Worm (Caenorhabditis elegans) whole organism, L1 larva: ENCODE measurements around the gene C08E8.5.

Source experiments
- ama-1 ChIP-seq: fragments of 150-350 bp; optimal IDR thresholded peaks from 2 replicates; lab custom pipeline; 2014
- egl-27 ChIP-seq, 2 experiments: fragments of 150-350 bp in 1 of 2; sonication (generic microtip); optimal IDR thresholded peaks; 3 replicates each; lab custom pipeline; 2017 to 2018; ENCODE audit warnings: missing biosample characterization in 2 of 2, missing genetic modification characterization in 2 of 2, missing genetic modification reagents in 2 of 2
- fos-1 ChIP-seq: fragments of 150-350 bp; optimal IDR thresholded peaks from 2 replicates; lab custom pipeline; 2014; ENCODE audit warnings: missing biosample characterization, missing genetic modification characterization
- jun-1 ChIP-seq: fragments of 150-350 bp; optimal IDR thresholded peaks from 2 replicates; lab custom pipeline; 2014; ENCODE audit warnings: missing biosample characterization, missing genetic modification reagents, missing genetic modification characterization
- lin-13 ChIP-seq: fragments of 150-350 bp; optimal IDR thresholded peaks from 2 replicates; lab custom pipeline; 2014; ENCODE audit warnings: missing biosample characterization, missing genetic modification reagents, missing genetic modification characterization
- lir-3 ChIP-seq: sonication (generic microtip); optimal IDR thresholded peaks from 2 replicates; lab custom pipeline; 2016; ENCODE audit warnings: mild to moderate bottlenecking, missing genetic modification characterization, moderate library complexity, missing compliant biosample characterization; ENCODE audit not compliant: poor library complexity
- mdl-1 ChIP-seq, 2 experiments: fragments of 150-350 bp; optimal IDR thresholded peaks; 2 replicates each; lab custom pipeline; 2014 to 2017; ENCODE audit warnings: missing biosample characterization in 2 of 2, missing genetic modification characterization in 2 of 2, inconsistent platforms in 1 of 2
- nhr-28 ChIP-seq: fragments of 150-350 bp; optimal IDR thresholded peaks from 2 replicates; lab custom pipeline; 2014; ENCODE audit warnings: missing biosample characterization, missing genetic modification characterization

DNA sequence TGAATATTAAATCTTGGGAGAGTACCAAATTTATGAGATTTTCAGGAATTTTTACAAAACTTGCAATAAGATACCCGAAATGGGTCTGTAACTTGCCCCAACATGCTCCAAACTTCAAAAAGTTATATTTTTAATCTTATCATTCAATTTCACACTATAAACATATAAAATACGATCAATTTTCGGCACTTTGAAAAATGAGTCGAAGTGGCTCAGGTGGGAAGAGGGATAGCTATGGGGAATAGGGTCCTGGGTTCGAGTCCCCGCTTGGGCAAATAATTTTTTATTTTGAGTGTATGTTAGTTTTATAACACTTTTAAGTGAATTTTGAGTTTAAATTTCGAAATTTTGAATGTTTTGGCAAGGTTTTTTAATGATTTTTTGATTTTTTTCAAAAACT is 11.2 kb upstream of the C08E8.5 start:
- TF ChIP-seq lin-13 (GFP tag; lab: Kevin White, UChicago) (no peak), ama-1 (lab: Kevin White, UChicago) (no peak), egl-27 (tag; optimal IDR thresholded peaks at IDR 0.05; lab: Kevin White, UChicago) (no peak), fos-1 (tag; lab: Kevin White, UChicago) (no peak), lir-3 (tag; lab: Kevin White, UChicago) (no peak), jun-1 (tag; lab: Kevin White, UChicago) (no peak), nhr-28 (tag; lab: Kevin White, UChicago) (no peak), mdl-1 (tag; optimal IDR thresholded peaks at IDR 0.05; lab: Kevin White, UChicago) (no peak)
